Worm (Caenorhabditis elegans) whole organism, late embryonic: ENCODE measurements around the gene nmt-1.

Experiments
- ceh-14 ChIP-seq: sonication (generic microtip); optimal IDR thresholded peaks from 2 replicates; lab custom pipeline; 2016; ENCODE audit warnings: missing genotype, missing genetic modification characterization, missing compliant biosample characterization
- ceh-24 ChIP-seq: sonication (generic microtip); optimal IDR thresholded peaks from 2 replicates; lab custom pipeline; 2016; ENCODE audit warnings: mild to moderate bottlenecking, missing genetic modification characterization, missing compliant biosample characterization
- ceh-30 ChIP-seq: fragments of 150-350 bp; optimal IDR thresholded peaks from 2 replicates; lab custom pipeline; 2014; ENCODE audit warnings: missing biosample characterization, missing genetic modification characterization
- ceh-48 ChIP-seq: sonication (generic microtip); optimal IDR thresholded peaks from 2 replicates; lab custom pipeline; 2016; ENCODE audit warnings: missing genetic modification characterization, inconsistent platforms, missing compliant biosample characterization
- ceh-6 ChIP-seq: fragments of 200-800 bp; sonication (Bioruptor generic); optimal IDR thresholded peaks from 2 replicates; lab custom pipeline; 2018; ENCODE audit warnings: mild to moderate bottlenecking, missing genetic modification characterization, missing compliant biosample characterization
- eyg-1 ChIP-seq: sonication (generic microtip); optimal IDR thresholded peaks from 2 replicates; lab custom pipeline; 2016; ENCODE audit warnings: missing genotype, missing genetic modification characterization, missing compliant biosample characterization

DNA sequence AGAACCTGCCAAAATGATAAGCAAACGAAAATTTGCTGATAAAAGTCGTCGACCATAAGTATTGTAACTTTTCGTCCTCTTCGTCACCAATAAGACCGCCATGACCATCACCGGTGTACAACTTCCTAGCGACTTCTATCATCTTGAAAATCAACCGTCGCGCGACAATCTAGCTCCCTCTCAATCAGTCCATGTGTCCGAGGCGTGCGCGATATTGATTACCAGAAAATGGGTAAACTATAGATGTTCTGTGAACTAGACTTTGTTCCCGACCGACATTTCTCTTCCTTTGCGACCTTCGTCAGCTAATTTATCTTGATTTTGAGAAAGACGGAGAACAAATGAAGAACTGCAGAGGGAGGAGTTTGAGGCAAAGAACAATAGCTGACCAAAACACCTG is 29.2 kb upstream of the nmt-1 start:
- TF ChIP-seq ceh-30 (tag; lab: Kevin White, UChicago) (no peak), eyg-1 (tag; lab: Kevin White, UChicago) (no peak), ceh-48 (tag; lab: Kevin White, UChicago) (no peak), ceh-14 (no peak), ceh-6 (no peak), ceh-24 (no peak)
